Worm (Caenorhabditis elegans) whole organism, dauer: ENCODE results near the gene gadr-4.

Experiments used
- unc-62 ChIP-seq: sonication (generic microtip); optimal IDR thresholded peaks from 2 replicates; lab custom pipeline; 2017; ENCODE audit warnings: missing biosample characterization, missing genetic modification reagents, missing genetic modification characterization

gadr-4 gene

DNA sequence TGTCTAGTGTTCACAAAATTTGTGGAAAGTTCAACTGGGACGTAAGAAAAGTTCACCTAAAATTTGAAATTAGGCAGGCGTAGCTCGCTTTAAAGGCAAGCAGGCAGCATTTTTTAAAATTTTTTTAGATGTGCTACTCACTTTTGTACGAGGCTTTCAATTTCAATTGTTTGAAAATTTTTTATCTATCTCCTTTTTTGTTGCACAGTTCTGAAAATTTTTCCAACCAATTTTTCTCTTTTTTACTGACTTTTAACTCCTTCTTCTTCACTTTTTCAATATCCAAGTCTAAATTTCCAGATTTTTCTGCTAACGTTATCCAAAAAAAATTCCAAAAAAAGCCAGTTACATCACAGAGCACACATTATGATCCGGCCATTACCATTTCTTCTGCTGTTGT lies 4.9 kb upstream of the gadr-4 start, which contains the start of gene W06A11.1:
W06A11.1 (plus strand) TSS at position 301 of the 400 bp plus-strand sequence.
- no peak for TF ChIP-seq unc-62

DNA sequence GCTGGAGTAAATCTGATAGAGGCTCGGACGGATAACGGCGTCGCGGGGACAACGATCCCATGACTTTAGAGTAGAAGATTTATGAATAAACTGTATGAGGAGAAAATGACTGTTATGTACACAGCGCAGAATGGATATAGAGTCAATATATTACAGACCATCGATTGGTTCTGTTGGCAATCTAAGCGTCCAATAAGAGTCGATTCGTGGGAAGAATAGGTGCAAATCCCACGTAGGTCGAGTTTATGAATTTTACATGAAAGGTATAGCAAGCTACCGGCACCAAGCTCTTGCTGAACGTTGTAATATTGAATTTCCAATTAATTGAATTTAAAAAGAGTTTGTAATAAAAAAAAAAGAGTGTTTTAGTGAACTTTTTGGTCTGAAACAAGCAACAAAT lies 1.6 kb upstream of the gadr-4 start, which contains the start of gene fbxb-118:
fbxb-118 (minus strand) TSS at position 101 of the 400 bp plus-strand sequence.
- TF ChIP-seq unc-62: no peak

- TF ChIP-seq unc-62: no peak
These were observed 17.0 kb downstream of the gadr-4 start, which contains the start of gene K07D4.2 for ce11 chrII:4045396-4045795. TSS of gene K07D4.2 (minus strand) at chrII:4045496.

DNA sequence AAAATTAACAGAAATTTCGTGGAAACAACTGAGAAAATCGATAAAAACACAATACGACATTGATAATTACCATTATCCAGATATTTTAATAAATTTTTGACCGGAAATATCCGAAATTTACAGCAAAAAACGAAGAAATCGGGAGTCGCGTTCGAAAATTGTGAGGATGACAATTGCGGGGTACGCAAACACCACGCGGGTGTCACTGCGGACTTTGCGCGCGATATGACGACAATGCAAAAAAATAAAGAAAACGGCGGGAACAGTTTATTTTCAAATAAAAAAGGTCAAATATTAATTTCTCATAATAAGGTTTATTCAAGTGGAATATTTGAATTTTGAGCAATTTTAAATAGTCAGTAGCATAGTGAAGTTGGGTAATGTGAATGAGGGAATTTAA lies 18.0 kb downstream of the gadr-4 start, which contains the start of gene rpn-11:
rpn-11 (minus strand) TSS at position 198 of the 400 bp plus-strand sequence.
- no peak for TF ChIP-seq unc-62

DNA sequence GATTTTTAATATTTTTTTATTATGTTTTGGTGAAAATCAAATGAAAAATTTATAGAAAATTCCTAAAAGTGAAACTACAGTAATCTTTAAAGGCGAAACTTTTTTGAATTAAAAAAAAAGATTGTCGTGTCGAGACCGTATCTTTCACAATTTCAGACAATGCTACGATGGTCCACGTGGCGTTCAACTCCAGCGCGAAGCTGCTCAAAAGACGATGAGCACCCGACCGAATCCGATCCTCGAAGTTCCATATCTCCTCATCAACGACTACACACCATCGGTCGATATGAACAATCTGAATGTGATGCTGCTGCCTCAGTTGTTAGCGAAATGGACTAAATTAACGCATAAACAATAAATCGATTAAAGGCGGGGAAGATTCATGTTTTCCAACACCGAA lies 19.7 kb downstream of the gadr-4 start:
- TF ChIP-seq unc-62: no peak

DNA sequence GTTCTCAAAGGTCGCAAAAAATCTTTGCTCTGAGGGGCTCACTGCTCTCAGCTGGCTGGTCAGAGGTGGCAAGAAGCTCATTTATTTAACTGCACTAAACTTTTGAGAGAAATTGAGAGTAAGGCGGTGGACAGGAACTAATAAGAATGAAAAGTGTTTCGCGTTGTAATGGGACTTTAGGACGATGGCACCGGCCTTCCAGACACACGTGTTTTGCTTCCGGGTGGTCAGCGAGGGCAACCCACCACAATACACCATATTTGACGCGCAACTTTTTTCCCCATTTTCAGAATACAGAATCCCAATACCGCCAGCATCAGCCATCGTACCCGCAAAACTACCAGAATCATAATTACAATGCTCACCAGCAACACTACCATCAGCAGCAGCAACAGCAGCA lies 22.3 kb downstream of the gadr-4 start:
- no peak for TF ChIP-seq unc-62

ce11 chrII:4038541-4038940 lies 23.8 kb downstream of the gadr-4 start, which contains the start of gene pqn-48:
TSS of gene pqn-48 (plus strand) at chrII:4038884.
- no peak for TF ChIP-seq unc-62

- TF ChIP-seq unc-62: no peak
These were observed 30.1 kb downstream of the gadr-4 start, which contains the start of gene K07D4.4 for ce11 chrII:4032293-4032692. TSS of gene K07D4.4 (minus strand) at chrII:4032393.

ce11 chrII:4028276-4028675 lies 34.1 kb downstream of the gadr-4 start, which contains the start of gene K07D4.9:
TSS of gene K07D4.9 (plus strand) at chrII:4028576.
- no peak for TF ChIP-seq unc-62

DNA sequence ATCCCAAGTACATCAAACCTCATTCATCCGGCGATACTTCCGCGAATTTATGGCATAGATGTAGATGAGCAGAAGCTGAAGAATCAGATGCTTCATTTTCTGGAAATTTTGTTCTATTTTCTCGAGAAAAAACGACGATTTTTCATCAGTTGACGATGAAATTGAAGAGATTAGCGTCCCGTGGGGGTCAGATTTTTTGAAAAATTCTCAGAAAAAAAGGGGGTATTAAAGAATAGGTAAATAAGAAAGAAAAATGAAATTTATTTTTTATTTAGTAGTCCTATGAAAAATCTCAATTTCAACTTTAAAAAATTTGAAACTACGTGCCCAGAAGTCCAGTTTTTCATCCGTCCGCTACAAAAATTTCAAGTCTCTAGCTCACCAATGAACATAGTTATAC lies 36.9 kb downstream of the gadr-4 start, which contains the start of gene K07D4.5:
K07D4.5 (minus strand) TSS at position 101 of the 400 bp plus-strand sequence.
- no peak for TF ChIP-seq unc-62

ce11 chrII:4018617-4019016 lies 43.8 kb downstream of the gadr-4 start, which contains the start of gene K07D4.6:
TSS of gene K07D4.6 (minus strand) at chrII:4018717.
- no peak for TF ChIP-seq unc-62

DNA sequence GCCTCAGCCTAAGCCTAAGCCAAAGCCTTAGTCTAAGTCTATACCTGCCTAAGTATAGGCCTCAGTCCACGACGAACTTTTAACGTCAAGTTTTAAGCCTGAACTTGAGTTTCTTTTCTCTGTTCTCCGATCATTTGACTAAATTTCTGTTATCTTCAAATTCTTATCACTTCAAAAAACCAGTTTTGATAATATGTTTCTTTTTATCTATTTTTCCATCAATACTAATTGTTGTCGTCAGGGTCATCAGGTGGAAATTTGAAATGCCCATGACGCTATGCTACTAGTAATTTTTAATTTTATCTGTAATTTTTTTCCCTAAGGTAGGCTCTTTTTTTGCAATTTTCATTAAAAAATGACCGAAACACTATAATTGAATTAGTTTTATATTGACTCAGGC lies 50.9 kb downstream of the gadr-4 start:
- no peak for TF ChIP-seq unc-62
